Worm (Caenorhabditis elegans): Measurements from ENCODE around the gene rmh-2.

Gene rmh-2

DNA sequence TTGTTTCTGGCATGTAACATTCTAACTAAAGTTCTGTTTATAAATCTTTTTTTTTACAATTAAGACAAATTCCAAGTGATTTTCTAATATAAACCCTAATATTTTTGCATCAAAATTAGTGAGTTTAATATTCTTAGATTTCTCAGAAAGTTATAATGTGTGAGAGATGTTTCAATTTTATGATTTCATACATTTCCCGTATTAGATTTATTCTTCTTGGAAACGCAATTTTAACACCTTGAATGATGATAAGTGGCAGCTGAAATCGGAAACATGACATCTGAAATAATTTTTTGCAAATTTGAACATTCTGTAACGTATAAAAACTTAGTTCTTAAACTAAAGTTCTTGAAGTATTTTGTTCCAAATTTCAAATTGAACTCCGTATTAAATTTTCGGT is 29.5 kb downstream of the rmh-2 start:
- TF ChIP-seq F49E8.2 (tag; optimal IDR thresholded peaks at IDR 0.05; ENCODE audit: insufficient read depth) = no peak
- TF ChIP-seq F57A8.1 (GFP tag; optimal IDR thresholded peaks at IDR 0.05) = no peak
- TF ChIP-seq ceh-40 (GFP tag; IDR thresholded peaks at IDR 0.05) = no peak
- no peak for TF ChIP-seq F57C9.4 (tag; optimal IDR thresholded peaks at IDR 0.05)
- TF ChIP-seq T07F8.4 (tag; optimal IDR thresholded peaks at IDR 0.05) = no peak
- no peak for TF ChIP-seq athp-1 (tag; optimal IDR thresholded peaks at IDR 0.05)
- TF ChIP-seq B0336.3 (GFP tag; IDR thresholded peaks at IDR 0.05) = no peak
- TF ChIP-seq pha-4 (tag; optimal IDR thresholded peaks at IDR 0.05) = no peak

DNA sequence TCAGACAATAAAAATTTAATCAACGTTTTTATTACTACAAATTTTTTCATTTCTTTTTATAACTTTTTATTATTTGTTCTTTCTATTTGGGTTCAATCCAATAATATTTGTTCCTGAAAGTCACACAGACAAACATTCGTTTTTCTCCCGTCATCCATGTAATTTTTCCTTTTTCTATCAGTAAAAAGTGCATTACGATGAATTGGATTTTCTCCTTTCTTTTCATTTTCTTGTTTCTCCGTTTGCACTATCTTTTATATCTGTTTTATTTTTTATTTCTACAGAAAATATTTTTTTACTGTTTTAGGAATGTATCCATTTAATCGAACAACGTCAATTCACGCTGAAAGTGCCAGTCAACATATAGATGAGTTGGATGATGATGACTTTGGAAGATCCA is 31.3 kb downstream of the rmh-2 start, which contains the start of gene egl-47:
TSS of gene egl-47 (plus strand) at position 301 of the 400 bp plus-strand sequence.
- TF ChIP-seq C06A6.2 (GFP tag; conservative IDR thresholded peaks at IDR 0.05) = no peak
- no peak for TF ChIP-seq zfh-2 (GFP tag; conservative IDR thresholded peaks at IDR 0.05)
- no peak for TF ChIP-seq nhr-27 (tag; optimal IDR thresholded peaks at IDR 0.05)
- TF ChIP-seq tbx-9 (tag; optimal IDR thresholded peaks at IDR 0.05; ENCODE audit: borderline replicate concordance) = no peak
- TF ChIP-seq K11D2.4 (GFP tag; IDR thresholded peaks at IDR 0.05) = no peak
- no peak for TF ChIP-seq die-1 (tag; optimal IDR thresholded peaks at IDR 0.05)
- no peak for TF ChIP-seq lag-1 (GFP tag; IDR thresholded peaks at IDR 0.05)
- TF ChIP-seq nhr-90 (tag; optimal IDR thresholded peaks at IDR 0.05) = no peak
- TF ChIP-seq nfyb-1 (GFP tag; IDR thresholded peaks at IDR 0.05) = no peak
- no peak for TF ChIP-seq T26A5.8 (tag; optimal IDR thresholded peaks at IDR 0.05)
- TF ChIP-seq K12H6.12 (tag; optimal IDR thresholded peaks at IDR 0.05) = no peak
- TF ChIP-seq nfya-2 (GFP tag; IDR thresholded peaks at IDR 0.05) = no peak
- no peak for TF ChIP-seq dpl-1 (GFP tag; optimal IDR thresholded peaks at IDR 0.05)
- TF ChIP-seq ceh-27 (GFP tag; optimal IDR thresholded peaks at IDR 0.05) = no peak
- TF ChIP-seq B0035.1 (tag; optimal IDR thresholded peaks at IDR 0.05) = no peak
- no peak for TF ChIP-seq efl-1 (GFP tag; optimal IDR thresholded peaks at IDR 0.05)
- TF ChIP-seq tlf-1 (GFP tag; optimal IDR thresholded peaks at IDR 0.05) = no peak
- TF ChIP-seq zim-3 (tag; optimal IDR thresholded peaks at IDR 0.05) = no peak
- TF ChIP-seq bed-1 (GFP tag; IDR thresholded peaks at IDR 0.05) = no peak

ce11 chrV:9889629-9890028 is 40.9 kb downstream of the rmh-2 start, which contains the start of gene fshr-1:
TSS of gene fshr-1 (plus strand) at chrV:9889837.
- peak in 1 of 2 experiments; percentile 4 for TF ChIP-seq let-607 (tag; optimal IDR thresholded peaks at IDR 0.05)
- peak; percentile 59 for TF ChIP-seq nhr-80 (tag; optimal IDR thresholded peaks at IDR 0.05)
- TF ChIP-seq chd-7 (tag; optimal IDR thresholded peaks at IDR 0.05) = no peak
- peak; percentile 61 for TF ChIP-seq unc-62 (GFP tag; optimal IDR thresholded peaks at IDR 0.05)

ce11 chrV:9885918-9886488 is 44.6 kb downstream of the rmh-2 start, which contains the start of gene clp-9:
TSS of gene clp-9 (minus strand) at chrV:9885968.
- TF ChIP-seq D2030.7 (GFP tag; IDR thresholded peaks at IDR 0.05) (no peak), akir-1 (GFP tag; optimal IDR thresholded peaks at IDR 0.05) (no peak), let-526 (GFP tag; IDR thresholded peaks at IDR 0.05) (no peak), snpc-4 (GFP tag; optimal IDR thresholded peaks at IDR 0.05) (no peak), snpc-4 (tag; optimal IDR thresholded peaks at IDR 0.05) (no peak), dox-1 (GFP tag; IDR thresholded peaks at IDR 0.05) (no peak), lir-1 (GFP tag; conservative IDR thresholded peaks at IDR 0.05) (no peak), Y53F4B.3 (GFP tag; IDR thresholded peaks at IDR 0.05) (no peak), unc-130 (GFP tag; optimal IDR thresholded peaks at IDR 0.05) (no peak)

Measured in whole organism, young adult.